Worm (Caenorhabditis elegans) whole organism, mixed stage, embryonic: Measurements from ENCODE around the gene nhr-147.

Source experiments
- M03D4.4 ChIP-seq: sonication (generic microtip); optimal IDR thresholded peaks from 2 replicates; lab custom pipeline; 2017; ENCODE audit warnings: mild to moderate bottlenecking, missing genetic modification characterization, missing compliant biosample characterization
- bed-3 ChIP-seq: fragments of 200-800 bp; sonication (Bioruptor generic); optimal IDR thresholded peaks from 3 replicates; lab custom pipeline; 2018; ENCODE audit warnings: mild to moderate bottlenecking, missing genetic modification characterization, moderate library complexity, missing compliant biosample characterization
- blmp-1 ChIP-seq: fragments of 150-350 bp; optimal IDR thresholded peaks from 2 replicates; lab custom pipeline; 2014; ENCODE audit warnings: missing biosample characterization, missing genetic modification characterization
- ceh-39 ChIP-seq: fragments of 150-350 bp; optimal IDR thresholded peaks from 2 replicates; lab custom pipeline; 2014; ENCODE audit warnings: missing biosample characterization, missing genetic modification characterization
- ceh-43 ChIP-seq: fragments of 200-800 bp; sonication (Bioruptor generic); optimal IDR thresholded peaks from 2 replicates; lab custom pipeline; 2018; ENCODE audit warnings: mild to moderate bottlenecking, missing genetic modification characterization, moderate library complexity, missing compliant biosample characterization
- ceh-83 ChIP-seq: fragments of 200-800 bp; sonication (Bioruptor generic); optimal IDR thresholded peaks from 2 replicates; lab custom pipeline; 2018; ENCODE audit warnings: mild to moderate bottlenecking, missing genetic modification characterization, missing compliant biosample characterization
- ces-1 ChIP-seq: fragments of 150-350 bp; optimal IDR thresholded peaks from 2 replicates; lab custom pipeline; 2014; ENCODE audit warnings: missing biosample characterization, missing genetic modification reagents, missing genetic modification characterization
- cnd-1 ChIP-seq: fragments of 200-800 bp; sonication (Bioruptor generic); optimal IDR thresholded peaks from 2 replicates; lab custom pipeline; 2018; ENCODE audit warnings: mild to moderate bottlenecking, missing genetic modification characterization, missing compliant biosample characterization
- drap-1 ChIP-seq: fragments of 200-800 bp; sonication (Bioruptor generic); optimal IDR thresholded peaks from 3 replicates; lab custom pipeline; 2018; ENCODE audit warnings: mild to moderate bottlenecking, missing genetic modification characterization, missing compliant biosample characterization
- elt-1 ChIP-seq: sonication (generic microtip); optimal IDR thresholded peaks from 2 replicates; lab custom pipeline; 2017; ENCODE audit warnings: missing genetic modification characterization, mild to moderate bottlenecking, missing compliant biosample characterization, antibody characterized with exemption, moderate library complexity, borderline replicate concordance; ENCODE audit not compliant: insufficient read depth
- elt-3 ChIP-seq: fragments of 150-350 bp; optimal IDR thresholded peaks from 2 replicates; lab custom pipeline; 2014; ENCODE audit warnings: missing biosample characterization, missing genetic modification characterization
- flh-1 ChIP-seq: fragments of 200-800 bp; sonication (Bioruptor generic); optimal IDR thresholded peaks from 2 replicates; lab custom pipeline; 2018; ENCODE audit warnings: mild to moderate bottlenecking, missing genetic modification characterization, moderate library complexity, missing compliant biosample characterization
- ham-2 ChIP-seq: fragments of 200-800 bp; sonication (Bioruptor generic); optimal IDR thresholded peaks from 2 replicates; lab custom pipeline; 2018; ENCODE audit warnings: mild to moderate bottlenecking, missing genetic modification characterization, missing compliant biosample characterization
- hlh-1 ChIP-seq: fragments of 150-350 bp; optimal IDR thresholded peaks from 2 replicates; lab custom pipeline; 2014; ENCODE audit warnings: missing biosample characterization, missing genetic modification reagents, missing genetic modification characterization
- lin-13 ChIP-seq: fragments of 150-350 bp; optimal IDR thresholded peaks from 2 replicates; lab custom pipeline; 2014; ENCODE audit warnings: missing biosample characterization, missing genetic modification characterization
- lin-32 ChIP-seq: fragments of 200-800 bp; sonication (Bioruptor generic); optimal IDR thresholded peaks from 2 replicates; lab custom pipeline; 2018; ENCODE audit warnings: mild to moderate bottlenecking, missing genetic modification characterization, missing compliant biosample characterization
- lsy-2 ChIP-seq: fragments of 150-350 bp; optimal IDR thresholded peaks from 2 replicates; lab custom pipeline; 2014; ENCODE audit warnings: missing biosample characterization, missing genetic modification characterization
- mab-5 ChIP-seq: fragments of 150-350 bp; optimal IDR thresholded peaks from 2 replicates; lab custom pipeline; 2014; ENCODE audit warnings: missing biosample characterization, missing genetic modification characterization
- mep-1 ChIP-seq: fragments of 150-350 bp; optimal IDR thresholded peaks from 2 replicates; lab custom pipeline; 2017; ENCODE audit warnings: missing biosample characterization, missing genetic modification reagents, missing genetic modification characterization, inconsistent platforms
- mls-2 ChIP-seq: sonication (generic microtip); optimal IDR thresholded peaks from 2 replicates; lab custom pipeline; 2016; ENCODE audit warnings: mild to moderate bottlenecking, missing genetic modification characterization, moderate library complexity, missing compliant biosample characterization
- nhr-12 ChIP-seq: fragments of 150-350 bp; optimal IDR thresholded peaks from 2 replicates; lab custom pipeline; 2014; ENCODE audit warnings: missing biosample characterization, missing genetic modification characterization
- nhr-2 ChIP-seq: fragments of 150-350 bp; optimal IDR thresholded peaks from 2 replicates; lab custom pipeline; 2014; ENCODE audit warnings: missing biosample characterization, missing genetic modification characterization
- nhr-237 ChIP-seq: fragments of 150-350 bp; optimal IDR thresholded peaks from 2 replicates; lab custom pipeline; 2014; ENCODE audit warnings: missing biosample characterization, missing genetic modification characterization
- nhr-28 ChIP-seq: fragments of 150-350 bp; optimal IDR thresholded peaks from 2 replicates; lab custom pipeline; 2014; ENCODE audit warnings: missing biosample characterization, missing genetic modification characterization
- nhr-76 ChIP-seq: sonication (generic microtip); optimal IDR thresholded peaks from 2 replicates; lab custom pipeline; 2017; ENCODE audit warnings: missing biosample characterization, missing genetic modification characterization
- pha-4 ChIP-seq: fragments of 150-350 bp; optimal IDR thresholded peaks from 2 replicates; lab custom pipeline; 2018; ENCODE audit warnings: missing biosample characterization, missing genetic modification reagents, missing genetic modification characterization
- sem-2 ChIP-seq: fragments of 200-800 bp; sonication (Bioruptor generic); optimal IDR thresholded peaks from 2 replicates; lab custom pipeline; 2018; ENCODE audit warnings: mild to moderate bottlenecking, missing genetic modification characterization, missing compliant biosample characterization
- sptf-1 ChIP-seq: sonication (generic microtip); optimal IDR thresholded peaks from 2 replicates; lab custom pipeline; 2017; ENCODE audit warnings: mild to moderate bottlenecking, missing genetic modification characterization, moderate library complexity, missing compliant biosample characterization
- tbx-8 ChIP-seq: fragments of 200-800 bp; sonication (Bioruptor generic); optimal IDR thresholded peaks from 2 replicates; lab custom pipeline; 2018; ENCODE audit warnings: mild to moderate bottlenecking, missing genetic modification characterization, moderate library complexity, missing compliant biosample characterization
- unc-120 ChIP-seq: sonication (generic microtip); optimal IDR thresholded peaks from 2 replicates; lab custom pipeline; 2017; ENCODE audit warnings: missing genetic modification characterization, missing compliant biosample characterization; ENCODE audit not compliant: poor library complexity, severe bottlenecking
- unc-62 ChIP-seq: fragments of 150-350 bp; optimal IDR thresholded peaks from 2 replicates; lab custom pipeline; 2014; ENCODE audit warnings: missing biosample characterization, missing genetic modification reagents, missing genetic modification characterization
- zip-8 ChIP-seq: fragments of 150-350 bp; optimal IDR thresholded peaks from 2 replicates; lab custom pipeline; 2014; ENCODE audit warnings: missing biosample characterization, missing genetic modification characterization

Gene nhr-147

DNA sequence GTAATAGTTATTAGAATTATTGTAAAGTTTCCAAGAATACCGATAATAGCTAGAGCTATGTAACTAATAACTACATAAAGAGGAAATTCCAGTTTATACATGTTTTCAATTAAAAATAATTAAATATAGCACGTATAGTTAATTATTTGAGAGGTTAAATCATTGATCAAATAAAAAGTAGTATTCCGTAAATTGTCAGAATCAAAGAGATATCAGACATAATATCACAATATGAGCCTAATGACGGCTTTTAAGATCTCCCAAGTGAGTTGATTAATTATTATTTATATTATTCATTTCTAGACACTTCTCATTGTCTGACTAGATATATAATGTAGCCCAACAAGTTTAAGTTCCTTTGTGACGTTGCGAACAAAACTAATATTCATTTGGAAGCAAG is 33.8 kb downstream of the nhr-147 start, which contains the start of gene srsx-24:
Gene srsx-24 (minus strand): TSS at position 101 of the 400 bp plus-strand sequence.
- TF ChIP-seq unc-62 (GFP tag; lab: Kevin White, UChicago) (no peak), lin-13 (tag; lab: Kevin White, UChicago) (no peak), sem-2 (GFP tag; lab: Kevin White, UChicago) (no peak), ceh-39 (tag; lab: Kevin White, UChicago) (no peak), elt-3 (no peak), ceh-43 (no peak), M03D4.4 (tag; lab: Kevin White, UChicago) (no peak), mls-2 (tag; lab: Kevin White, UChicago) (no peak), lin-32 (GFP tag; lab: Kevin White, UChicago) (no peak), nhr-237 (tag; lab: Kevin White, UChicago) (no peak), nhr-76 (tag; lab: Kevin White, UChicago) (no peak), flh-1 (no peak), blmp-1 (tag; lab: Kevin White, UChicago) (no peak), zip-8 (no peak)

DNA sequence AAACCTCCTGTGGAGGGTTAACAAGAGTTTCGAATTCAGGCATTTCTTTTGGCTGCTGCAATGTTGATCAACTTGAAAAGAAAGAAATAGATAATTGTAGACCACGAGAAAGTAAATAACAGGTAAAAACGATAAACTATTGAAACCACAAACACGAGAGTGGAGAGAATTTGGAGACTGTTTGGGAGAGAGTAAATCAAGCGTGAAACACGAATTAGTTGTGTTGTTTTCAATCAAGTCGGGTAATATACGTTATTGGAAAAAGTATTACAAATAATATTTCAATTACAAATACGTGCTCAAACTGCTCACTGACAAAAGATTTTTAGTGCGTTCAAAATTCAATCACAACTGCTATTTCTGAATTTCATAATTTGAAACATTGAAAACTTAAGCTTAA is 35.4 kb downstream of the nhr-147 start, which contains the start of gene C03G6.17:
Gene C03G6.17 (minus strand): TSS at position 101 of the 400 bp plus-strand sequence.
- TF ChIP-seq elt-1 (tag; lab: Kevin White, UChicago) (no peak), nhr-76 (tag; lab: Kevin White, UChicago) (no peak), mep-1 (no peak), cnd-1 (no peak), zip-8 (no peak), unc-120 (no peak), ham-2 (GFP tag; lab: Kevin White, UChicago) (no peak), nhr-28 (tag; lab: Kevin White, UChicago) (no peak), mab-5 (no peak), ces-1 (no peak), flh-1 (no peak), nhr-12 (tag; lab: Kevin White, UChicago) (no peak), elt-3 (no peak), sptf-1 (tag; lab: Kevin White, UChicago) (no peak), sem-2 (GFP tag; lab: Kevin White, UChicago) (no peak), drap-1 (GFP tag; lab: Kevin White, UChicago) (no peak), bed-3 (GFP tag; lab: Kevin White, UChicago) (no peak), nhr-237 (tag; lab: Kevin White, UChicago) (no peak), lsy-2 (tag; lab: Kevin White, UChicago) (no peak)

DNA sequence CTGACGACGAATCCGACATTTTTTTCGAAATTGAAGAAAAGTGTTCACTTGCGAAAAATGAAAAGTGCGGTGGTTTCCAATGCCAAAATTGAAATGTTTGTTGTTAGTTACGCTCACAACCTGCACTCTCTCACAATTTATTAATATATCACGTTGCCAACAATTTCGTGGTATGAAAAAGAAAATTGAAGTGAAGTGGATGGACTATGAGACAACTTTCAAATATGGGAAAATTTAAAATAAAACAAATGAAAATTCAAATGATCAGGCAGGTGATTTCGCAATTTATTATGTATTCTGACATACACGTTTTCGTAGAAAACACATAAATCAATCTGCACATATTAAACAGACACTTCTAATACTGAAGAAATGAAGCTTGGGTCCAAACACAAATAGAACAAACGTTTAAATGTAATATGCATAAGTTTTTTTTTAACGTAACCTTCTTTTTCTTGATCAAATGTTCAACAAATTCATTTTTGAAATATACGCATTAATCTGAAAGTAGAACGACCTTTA is 40.5 kb downstream of the nhr-147 start, which contains the start of gene srp-6:
Gene srp-6 (minus strand): TSS at position 51 of the 522 bp plus-strand sequence.
- TF ChIP-seq sptf-1 (tag; lab: Kevin White, UChicago) (no peak), hlh-1 (tag; lab: Kevin White, UChicago) (no peak), ham-2 (GFP tag; lab: Kevin White, UChicago) (no peak), M03D4.4 (tag; lab: Kevin White, UChicago) (no peak)

DNA sequence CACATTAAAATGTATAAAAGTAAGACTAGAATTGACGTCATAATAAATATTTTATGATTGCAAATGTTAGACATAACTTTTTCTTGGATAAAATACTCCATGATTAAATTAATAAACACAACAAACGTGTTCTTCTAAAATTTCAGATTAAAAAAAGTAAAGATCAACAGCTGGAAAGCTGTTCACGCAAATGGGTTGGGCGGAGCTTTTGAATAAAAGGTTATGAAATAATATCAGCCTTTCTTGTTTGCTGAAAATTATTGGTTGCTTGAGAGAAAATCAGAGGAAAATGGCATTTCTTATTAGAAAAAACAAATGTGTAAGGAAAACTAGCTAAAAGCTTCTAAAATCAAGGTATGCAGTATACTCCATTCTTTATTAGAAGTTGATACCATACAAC is 42.2 kb downstream of the nhr-147 start, which contains the start of gene C02H6.3:
Gene C02H6.3 (minus strand): TSS at position 101 of the 400 bp plus-strand sequence.
- TF ChIP-seq unc-120 (no peak), nhr-12 (tag; lab: Kevin White, UChicago) (no peak), M03D4.4 (tag; lab: Kevin White, UChicago) (no peak), ham-2 (GFP tag; lab: Kevin White, UChicago) (no peak), lin-32 (GFP tag; lab: Kevin White, UChicago) (no peak), ceh-83 (no peak)

DNA sequence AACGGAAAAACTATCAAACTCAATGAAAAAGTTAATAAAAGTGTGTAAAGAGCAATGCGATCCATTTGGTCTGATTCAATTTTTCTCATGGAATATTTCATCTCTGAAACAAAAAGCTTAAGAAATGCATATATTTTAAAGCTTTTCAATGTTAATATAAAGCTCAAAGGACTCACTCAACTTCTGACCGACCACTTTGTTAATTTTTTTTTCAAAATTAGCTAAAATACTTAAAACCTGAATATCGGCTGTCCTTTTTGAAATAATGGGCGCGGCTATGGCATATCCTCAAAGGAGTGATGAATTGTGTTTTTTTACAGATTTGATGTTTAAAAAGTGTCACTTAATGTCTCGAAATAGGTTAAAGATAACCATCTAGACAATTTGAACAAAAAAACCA is 44.2 kb downstream of the nhr-147 start, which contains the start of gene C02H6.1:
Gene C02H6.1 (minus strand): TSS at position 101 of the 400 bp plus-strand sequence.
- TF ChIP-seq blmp-1 (tag; lab: Kevin White, UChicago) = no peak

DNA sequence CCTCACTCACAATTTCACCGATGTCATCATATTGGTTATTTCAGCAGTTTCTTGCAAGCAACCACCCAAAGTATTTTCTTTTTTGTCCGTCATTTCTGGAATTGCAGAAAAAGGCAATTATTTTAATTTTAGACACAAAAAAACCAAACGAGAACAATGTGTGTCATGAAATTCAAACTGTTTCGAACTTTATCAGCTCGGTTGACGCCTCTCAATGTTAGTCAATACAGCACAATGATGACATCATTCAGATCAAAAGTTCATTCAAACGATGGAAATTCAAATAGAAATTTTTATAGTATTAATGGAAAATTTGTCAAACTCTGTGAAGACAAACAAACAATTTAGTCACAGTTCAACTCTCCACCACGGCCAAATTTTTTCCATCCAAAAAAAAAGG is 46.3 kb downstream of the nhr-147 start, which contains the start of gene fbxa-105:
Gene fbxa-105 (minus strand): TSS at position 97 of the 400 bp plus-strand sequence.
- TF ChIP-seq blmp-1 (tag; lab: Kevin White, UChicago) (no peak), pha-4 (tag; lab: Kevin White, UChicago) (no peak), sptf-1 (tag; lab: Kevin White, UChicago) (no peak), ham-2 (GFP tag; lab: Kevin White, UChicago) (no peak), nhr-76 (tag; lab: Kevin White, UChicago) (no peak), mep-1 (no peak), ceh-43 (no peak), nhr-2 (tag; lab: Kevin White, UChicago) (no peak), tbx-8 (GFP tag; lab: Kevin White, UChicago) (no peak), drap-1 (GFP tag; lab: Kevin White, UChicago) (no peak), unc-120 (no peak), hlh-1 (tag; lab: Kevin White, UChicago) (no peak), unc-62 (GFP tag; lab: Kevin White, UChicago) (no peak), ceh-39 (tag; lab: Kevin White, UChicago) (no peak)
